Worm (Caenorhabditis elegans) whole organism, early embryonic: ENCODE results near the gene vha-12.

Experiments used
- B0310.2 ChIP-seq: sonication (generic microtip); optimal IDR thresholded peaks from 2 replicates; lab custom pipeline; 2016; ENCODE audit warnings: mild to moderate bottlenecking, missing genetic modification characterization, missing compliant biosample characterization
- F13C5.2 ChIP-seq: sonication (generic microtip); optimal IDR thresholded peaks from 2 replicates; lab custom pipeline; 2017; ENCODE audit warnings: mild to moderate bottlenecking, missing genetic modification characterization, inconsistent platforms, missing compliant biosample characterization
- aly-1 ChIP-seq: sonication (generic microtip); optimal IDR thresholded peaks from 2 replicates; lab custom pipeline; 2016; ENCODE audit warnings: missing genetic modification characterization, missing compliant biosample characterization
- ama-1 ChIP-seq: fragments of 150-350 bp; optimal IDR thresholded peaks from 2 replicates; lab custom pipeline; 2014
- ceh-13 ChIP-seq: fragments of 200-800 bp; sonication (Bioruptor generic); optimal IDR thresholded peaks from 2 replicates; lab custom pipeline; 2018; ENCODE audit warnings: mild to moderate bottlenecking, missing genetic modification characterization, missing compliant biosample characterization
- ceh-36 ChIP-seq: sonication (generic microtip); optimal IDR thresholded peaks from 2 replicates; lab custom pipeline; 2016; ENCODE audit warnings: missing genetic modification characterization, inconsistent platforms, missing compliant biosample characterization
- ets-7 ChIP-seq: sonication (generic microtip); optimal IDR thresholded peaks from 2 replicates; lab custom pipeline; 2016; ENCODE audit warnings: missing genotype, missing genetic modification characterization, missing compliant biosample characterization
- flt-1 ChIP-seq: fragments of 200-800 bp; sonication (Bioruptor generic); IDR thresholded peaks from 2 replicates; pipeline ENCODE4 v1.3.6; 2022; ENCODE audit warnings: missing genetic modification characterization, missing compliant biosample characterization
- hmbx-1 ChIP-seq: sonication (generic microtip); optimal IDR thresholded peaks from 2 replicates; lab custom pipeline; 2016; ENCODE audit warnings: mild to moderate bottlenecking, missing genetic modification characterization, missing compliant biosample characterization
- hmg-4 ChIP-seq: fragments of 200-800 bp; sonication (Bioruptor generic); optimal IDR thresholded peaks from 2 replicates; lab custom pipeline; 2018; ENCODE audit warnings: mild to moderate bottlenecking, missing genetic modification characterization, missing compliant biosample characterization
- hnd-1 ChIP-seq: sonication (generic microtip); optimal IDR thresholded peaks from 2 replicates; lab custom pipeline; 2016; ENCODE audit warnings: missing genetic modification characterization, missing compliant biosample characterization
- pes-1 ChIP-seq: fragments of 200-800 bp; sonication (Bioruptor generic); IDR thresholded peaks from 2 replicates; pipeline ENCODE4 v1.3.6; 2022; ENCODE audit warnings: missing genetic modification reagents, missing genetic modification characterization, missing compliant biosample characterization
- scrt-1 ChIP-seq: fragments of 200-800 bp; sonication (Bioruptor generic); IDR thresholded peaks from 2 replicates; pipeline ENCODE4 v1.3.6; 2022; ENCODE audit warnings: missing genetic modification characterization, missing compliant biosample characterization
- sea-1 ChIP-seq: fragments of 200-800 bp; sonication (Bioruptor generic); conservative IDR thresholded peaks from 2 replicates; pipeline ENCODE4 v1.3.6; 2022; ENCODE audit warnings: missing genetic modification characterization, missing compliant biosample characterization
- tbx-11 ChIP-seq: fragments of 200-800 bp; sonication (Bioruptor generic); IDR thresholded peaks from 2 replicates; pipeline ENCODE4 v1.3.6; 2022; ENCODE audit warnings: missing genetic modification characterization, missing compliant biosample characterization
- tbx-37 ChIP-seq: fragments of 200-800 bp; sonication (Bioruptor generic); conservative IDR thresholded peaks from 2 replicates; pipeline ENCODE4 v1.3.6; 2022; ENCODE audit warnings: missing genetic modification reagents, missing genetic modification characterization, missing compliant biosample characterization
- tra-4 ChIP-seq: sonication (generic microtip); optimal IDR thresholded peaks from 2 replicates; lab custom pipeline; 2017; ENCODE audit warnings: missing genetic modification characterization, missing compliant biosample characterization

Gene vha-12

ce11 chrX:4146798-4147543 is 43.9 kb upstream of the vha-12 start:
- TF ChIP-seq F13C5.2 (tag; lab: Kevin White, UChicago) (no peak), tbx-37 (GFP tag; lab: Robert Waterston, UW) (no peak), hnd-1 (tag; lab: Kevin White, UChicago) (no peak), hmbx-1 (tag; lab: Kevin White, UChicago) (no peak), hmg-4 (GFP tag; lab: Kevin White, UChicago) (no peak), ets-7 (tag; lab: Kevin White, UChicago) (no peak), flt-1 (GFP tag; lab: Robert Waterston, UW) (no peak), scrt-1 (GFP tag; lab: Robert Waterston, UW) (no peak), sea-1 (no peak)

ce11 chrX:4147600-4148448 is 43.1 kb upstream of the vha-12 start:
- TF ChIP-seq ceh-36 (tag; lab: Kevin White, UChicago) (no peak), ama-1 (lab: Kevin White, UChicago) (no peak)

- no peak for TF ChIP-seq ets-7 (tag; lab: Kevin White, UChicago)
- no peak for TF ChIP-seq B0310.2 (tag; lab: Kevin White, UChicago)
- TF ChIP-seq tbx-11 (GFP tag; lab: Robert Waterston, UW): no peak
- TF ChIP-seq tbx-37 (GFP tag; lab: Robert Waterston, UW): no peak
- no peak for TF ChIP-seq hnd-1 (tag; lab: Kevin White, UChicago)
- no peak for TF ChIP-seq ama-1 (lab: Kevin White, UChicago)
- no peak for TF ChIP-seq hmbx-1 (tag; lab: Kevin White, UChicago)
- TF ChIP-seq F13C5.2 (tag; lab: Kevin White, UChicago): no peak
- TF ChIP-seq flt-1 (GFP tag; lab: Robert Waterston, UW): no peak
- no peak for TF ChIP-seq tra-4
- TF ChIP-seq ceh-36 (tag; lab: Kevin White, UChicago): no peak
- no peak for TF ChIP-seq ceh-13 (GFP tag; lab: Kevin White, UChicago)
- no peak for TF ChIP-seq aly-1 (tag; lab: Kevin White, UChicago)
- no peak for TF ChIP-seq sea-1
- no peak for TF ChIP-seq scrt-1 (GFP tag; lab: Robert Waterston, UW)
Measured at ce11 chrX:4148449-4149031, 42.4 kb upstream of the vha-12 start.

ce11 chrX:4151206-4151605 is 39.7 kb upstream of the vha-12 start:
- no peak for TF ChIP-seq flt-1 (GFP tag; lab: Robert Waterston, UW)
- no peak for TF ChIP-seq tbx-37 (GFP tag; lab: Robert Waterston, UW)
- TF ChIP-seq tbx-11 (GFP tag; lab: Robert Waterston, UW): no peak
- TF ChIP-seq tra-4: no peak
- no peak for TF ChIP-seq ama-1 (lab: Kevin White, UChicago)
- no peak for TF ChIP-seq F13C5.2 (tag; lab: Kevin White, UChicago)
- TF ChIP-seq ceh-13 (GFP tag; lab: Kevin White, UChicago): no peak
- no peak for TF ChIP-seq ceh-36 (tag; lab: Kevin White, UChicago)
- TF ChIP-seq pes-1: no peak
- TF ChIP-seq aly-1 (tag; lab: Kevin White, UChicago): no peak
- TF ChIP-seq hmg-4 (GFP tag; lab: Kevin White, UChicago): no peak
- TF ChIP-seq B0310.2 (tag; lab: Kevin White, UChicago): no peak

- no peak for TF ChIP-seq B0310.2 (tag; lab: Kevin White, UChicago)
- TF ChIP-seq ets-7 (tag; lab: Kevin White, UChicago): no peak
- TF ChIP-seq sea-1: no peak
- no peak for TF ChIP-seq tra-4
- no peak for TF ChIP-seq pes-1
- TF ChIP-seq tbx-11 (GFP tag; lab: Robert Waterston, UW): no peak
- TF ChIP-seq scrt-1 (GFP tag; lab: Robert Waterston, UW): no peak
- TF ChIP-seq ceh-13 (GFP tag; lab: Kevin White, UChicago): no peak
- TF ChIP-seq ama-1 (lab: Kevin White, UChicago): no peak
- no peak for TF ChIP-seq hnd-1 (tag; lab: Kevin White, UChicago)
- TF ChIP-seq flt-1 (GFP tag; lab: Robert Waterston, UW): no peak
- TF ChIP-seq F13C5.2 (tag; lab: Kevin White, UChicago): no peak
- TF ChIP-seq aly-1 (tag; lab: Kevin White, UChicago): no peak
- no peak for TF ChIP-seq hmbx-1 (tag; lab: Kevin White, UChicago)
- TF ChIP-seq ceh-36 (tag; lab: Kevin White, UChicago): no peak
- TF ChIP-seq tbx-37 (GFP tag; lab: Robert Waterston, UW): no peak
Measured at ce11 chrX:4153343-4153742, 37.6 kb upstream of the vha-12 start, which contains the start of gene nck-1. Gene nck-1 (minus strand): TSS chrX:4153443.

- TF ChIP-seq tbx-37 (GFP tag; lab: Robert Waterston, UW) (no peak), ama-1 (lab: Kevin White, UChicago) (no peak), B0310.2 (tag; lab: Kevin White, UChicago) (no peak), flt-1 (GFP tag; lab: Robert Waterston, UW) (no peak), hnd-1 (tag; lab: Kevin White, UChicago) (no peak)
Measured at ce11 chrX:4154784-4155183, 36.1 kb upstream of the vha-12 start.
